Worm (Caenorhabditis elegans): ENCODE results near the gene F59A6.11.

The F59A6.11 gene

ce11 chrII:5019389-5020108 is 21.0 kb upstream of the F59A6.11 start:
- TF ChIP-seq nhr-25 (tag; optimal IDR thresholded peaks at IDR 0.05) = peak; percentile 67
- peak; percentile 54 for TF ChIP-seq jun-1 (tag; optimal IDR thresholded peaks at IDR 0.05)
- peak; percentile 15 for TF ChIP-seq nhr-23 (tag; optimal IDR thresholded peaks at IDR 0.05)
- TF ChIP-seq zag-1 (tag; optimal IDR thresholded peaks at IDR 0.05) = no peak
- TF ChIP-seq nhr-43 (tag; optimal IDR thresholded peaks at IDR 0.05; ENCODE audit: poor library complexity, severe bottlenecking) = peak; percentile 59
- peak; percentile 32 for TF ChIP-seq ceh-28 (tag; optimal IDR thresholded peaks at IDR 0.05)
- peak; percentile 7 for TF ChIP-seq nfya-1 (tag; optimal IDR thresholded peaks at IDR 0.05; ENCODE audit: insufficient read depth)
- TF ChIP-seq elt-2 (tag; optimal IDR thresholded peaks at IDR 0.05) = peak; percentile 100
- no peak for TF ChIP-seq nhr-28 (tag; optimal IDR thresholded peaks at IDR 0.05)
- TF ChIP-seq pqm-1 (tag; optimal IDR thresholded peaks at IDR 0.05) = peak; percentile 45
- TF ChIP-seq skn-1 (tag; optimal IDR thresholded peaks at IDR 0.05) = no peak
- TF ChIP-seq pha-4 (tag; optimal IDR thresholded peaks at IDR 0.05) = peak; percentile 28

ce11 chrII:5018578-5018977 is 20.0 kb upstream of the F59A6.11 start:
- no peak for TF ChIP-seq ceh-16 (tag; optimal IDR thresholded peaks at IDR 0.05)

ce11 chrII:5016977-5017585 is 18.5 kb upstream of the F59A6.11 start:
- TF ChIP-seq tbx-2 (tag; optimal IDR thresholded peaks at IDR 0.05) = no peak
- no peak for TF ChIP-seq unc-39 (tag; optimal IDR thresholded peaks at IDR 0.05)
- TF ChIP-seq lsy-12 (tag; optimal IDR thresholded peaks at IDR 0.05) = no peak
- TF ChIP-seq eor-1 (tag; optimal IDR thresholded peaks at IDR 0.05) = no peak
- TF ChIP-seq fos-1 (tag; optimal IDR thresholded peaks at IDR 0.05) = no peak
- TF ChIP-seq hmg-11 (tag; optimal IDR thresholded peaks at IDR 0.05) = peak; percentile 94
- TF ChIP-seq egl-27 (tag; optimal IDR thresholded peaks at IDR 0.05) = no peak
- no peak for TF ChIP-seq ZK546.5 (tag; optimal IDR thresholded peaks at IDR 0.05)
- peak; percentile 36 for TF ChIP-seq jun-1 (tag; optimal IDR thresholded peaks at IDR 0.05)
- no peak for TF ChIP-seq nhr-11 (tag; optimal IDR thresholded peaks at IDR 0.05)
- TF ChIP-seq skn-1 (tag; optimal IDR thresholded peaks at IDR 0.05) = peak; percentile 38
- peak; percentile 46 for TF ChIP-seq unc-62 (GFP tag; optimal IDR thresholded peaks at IDR 0.05)
- TF ChIP-seq nfya-1 (tag; optimal IDR thresholded peaks at IDR 0.05; ENCODE audit: insufficient read depth) = peak; percentile 89
- TF ChIP-seq fkh-10 (GFP tag; optimal IDR thresholded peaks at IDR 0.05) = no peak
- no peak for TF ChIP-seq elt-3 (tag; optimal IDR thresholded peaks at IDR 0.05)
- peak; percentile 57 for TF ChIP-seq ztf-4 (tag; optimal IDR thresholded peaks at IDR 0.05)
- peak; percentile 22 for TF ChIP-seq R02D3.7 (tag; optimal IDR thresholded peaks at IDR 0.05)
- peak; percentile 56 for TF ChIP-seq lin-15B (tag; optimal IDR thresholded peaks at IDR 0.05)
- TF ChIP-seq lin-39 (tag; optimal IDR thresholded peaks at IDR 0.05) = peak; percentile 43
- TF ChIP-seq egl-5 (tag; optimal IDR thresholded peaks at IDR 0.05) = peak; percentile 42
- TF ChIP-seq ztf-11 (tag; optimal IDR thresholded peaks at IDR 0.05) = no peak
- no peak for TF ChIP-seq daf-12 (tag; optimal IDR thresholded peaks at IDR 0.05)
- TF ChIP-seq ceh-9 (tag; optimal IDR thresholded peaks at IDR 0.05) = no peak
- TF ChIP-seq fkh-2 (tag; optimal IDR thresholded peaks at IDR 0.05) = peak; percentile 6
- TF ChIP-seq elt-2 (tag; optimal IDR thresholded peaks at IDR 0.05) = peak; percentile 93
- TF ChIP-seq nhr-43 (tag; optimal IDR thresholded peaks at IDR 0.05; ENCODE audit: poor library complexity, severe bottlenecking) = peak; percentile 15
- no peak for TF ChIP-seq aly-2 (tag; optimal IDR thresholded peaks at IDR 0.05)
- TF ChIP-seq ceh-28 (tag; optimal IDR thresholded peaks at IDR 0.05) = peak; percentile 58
- no peak for TF ChIP-seq nhr-12 (tag; optimal IDR thresholded peaks at IDR 0.05)
- no peak for TF ChIP-seq pqm-1 (tag; optimal IDR thresholded peaks at IDR 0.05)
- TF ChIP-seq elt-1 (tag; optimal IDR thresholded peaks at IDR 0.05) = peak; percentile 90
- no peak for TF ChIP-seq nhr-237 (tag; optimal IDR thresholded peaks at IDR 0.05)
- TF ChIP-seq nhr-23 (tag; optimal IDR thresholded peaks at IDR 0.05) = peak; percentile 60
- peak; percentile 22 for TF ChIP-seq sea-2 (GFP tag; optimal IDR thresholded peaks at IDR 0.05)
- no peak for TF ChIP-seq mdl-1 (tag; optimal IDR thresholded peaks at IDR 0.05)
- TF ChIP-seq ceh-16 (tag; optimal IDR thresholded peaks at IDR 0.05) = no peak
- TF ChIP-seq snpc-4 (tag; optimal IDR thresholded peaks at IDR 0.05) = peak; percentile 44
- TF ChIP-seq nhr-25 (tag; optimal IDR thresholded peaks at IDR 0.05) = peak; percentile 15
- no peak for TF ChIP-seq ama-1 (optimal IDR thresholded peaks at IDR 0.05)
- no peak for TF ChIP-seq ceh-82 (tag; optimal IDR thresholded peaks at IDR 0.05)
- peak; percentile 43 for TF ChIP-seq pha-4 (tag; optimal IDR thresholded peaks at IDR 0.05)
- TF ChIP-seq mml-1 (tag; optimal IDR thresholded peaks at IDR 0.05) = no peak
- no peak for TF ChIP-seq zag-1 (tag; optimal IDR thresholded peaks at IDR 0.05)
- TF ChIP-seq nhr-28 (tag; optimal IDR thresholded peaks at IDR 0.05) = no peak
- TF ChIP-seq nhr-76 (tag; optimal IDR thresholded peaks at IDR 0.05) = no peak
- TF ChIP-seq nhr-77 (tag; optimal IDR thresholded peaks at IDR 0.05) = no peak

Data from whole organism, L3 larva.